Fruit fly (Drosophila melanogaster) whole organism, embryonic: ENCODE data around the gene CG2147.

Experiments used
- BtbVII ChIP-seq: fragments of 200-800 bp; sonication (Bioruptor generic); optimal IDR thresholded peaks from 3 replicates; lab custom pipeline; 2017; ENCODE audit warnings: missing biosample characterization, mild to moderate bottlenecking, missing genetic modification characterization
- CG14014 ChIP-seq: fragments of 200-800 bp; sonication (Bioruptor generic); IDR thresholded peaks from 2 replicates; pipeline ENCODE4 v1.3.6; 2022; ENCODE audit warnings: missing biosample characterization, missing genetic modification characterization
- CG15011 ChIP-seq: fragments of 200-800 bp; sonication (Bioruptor generic); optimal IDR thresholded peaks from 3 replicates; lab custom pipeline; 2018; ENCODE audit warnings: missing biosample characterization, mild to moderate bottlenecking, missing genetic modification characterization
- CG3847 ChIP-seq: fragments of 200-800 bp; sonication (Bioruptor generic); IDR thresholded peaks from 2 replicates; pipeline ENCODE4 v1.3.6; 2022; ENCODE audit warnings: missing biosample characterization, missing genetic modification characterization
- CG5180 ChIP-seq: fragments of 200-800 bp; sonication (Bioruptor generic); optimal IDR thresholded peaks from 3 replicates; lab custom pipeline; 2017; ENCODE audit warnings: missing biosample characterization, missing genetic modification characterization, mild to moderate bottlenecking, moderate library complexity, missing genetic modification reagents
- Dp ChIP-seq: fragments of 200-800 bp; sonication (Bioruptor generic); optimal IDR thresholded peaks from 2 replicates; lab custom pipeline; 2018; ENCODE audit warnings: missing biosample characterization, mild to moderate bottlenecking, missing genetic modification characterization, moderate library complexity
- Gug ChIP-seq: fragments of 200-800 bp; sonication (Bioruptor generic); IDR thresholded peaks from 4 replicates; pipeline ENCODE4 v1.3.6; 2022; ENCODE audit warnings: missing biosample characterization, missing genetic modification characterization
- Hsf ChIP-seq: fragments of 200-800 bp; sonication (Bioruptor generic); optimal IDR thresholded peaks from 3 replicates; lab custom pipeline; 2016; ENCODE audit warnings: missing biosample characterization, missing genetic modification characterization
- lov ChIP-seq, 2 experiments: fragments of 200-800 bp in 1 of 2; fragments of >200 bp in 1 of 2; sonication (Bioruptor generic) in 1 of 2; IDR thresholded peaks in 1 of 2; optimal IDR thresholded peaks in 1 of 2; 2 replicates in 1 of 2; 3 replicates in 1 of 2; pipeline versions ENCODE4 v1.3.6 to Lab custom; 2017 to 2022; ENCODE audit warnings: missing biosample characterization in 1 of 2, missing genetic modification characterization in 1 of 2

DNA sequence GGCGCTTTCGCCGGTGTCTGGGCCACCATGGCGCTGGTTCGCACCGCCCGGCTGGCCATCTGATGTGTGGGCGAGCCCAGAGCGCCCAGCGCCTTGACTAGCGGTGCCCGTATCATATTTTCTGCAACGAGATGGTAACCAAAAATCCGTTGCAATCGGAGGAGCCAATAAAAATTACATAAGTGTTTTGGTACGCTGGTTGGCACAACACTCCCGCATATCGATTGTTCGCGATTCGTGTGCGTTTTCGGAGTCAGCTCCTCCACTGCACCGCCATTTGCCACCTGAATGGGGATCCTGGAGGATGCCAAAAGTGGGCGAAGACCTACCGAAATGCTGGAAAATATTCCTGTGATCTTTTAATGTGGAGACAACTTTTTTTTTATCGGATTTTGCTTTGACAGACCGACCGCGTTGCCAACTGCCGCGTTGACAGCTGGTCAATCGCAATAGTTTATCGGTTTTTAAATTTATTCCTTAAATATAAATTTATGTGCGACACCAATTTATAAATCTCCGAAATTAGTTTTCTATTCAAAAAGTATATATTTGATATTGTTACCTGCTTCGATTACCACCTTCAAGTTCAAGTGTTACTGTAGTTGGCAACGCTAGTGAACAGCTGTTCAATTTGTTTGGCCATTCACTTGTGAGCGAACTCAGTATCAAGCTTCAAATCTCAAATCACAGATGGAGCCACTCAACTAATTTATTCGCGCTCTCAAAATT is 10.9 kb downstream of the CG2147 start, which contains the start of gene ND-75:
- TF ChIP-seq lov (optimal IDR thresholded peaks at IDR 0.05; lab: Kevin White, UChicago) (no peak), lov (GFP tag; IDR thresholded peaks at IDR 0.05; lab: Robert Waterston, UW) (no peak), CG5180 (GFP tag; lab: Kevin White, UChicago) (no peak), BtbVII (no peak), Hsf (GFP tag; lab: Kevin White, UChicago) (no peak), Dp (GFP tag; lab: Kevin White, UChicago) (peak; percentile 64), CG15011 (GFP tag; lab: Kevin White, UChicago) (no peak), CG14014 (GFP tag; lab: Robert Waterston, UW) (no peak), CG3847 (GFP tag; lab: Robert Waterston, UW) (0 out of 2 replicates have a peak, but pooled peaks have one; percentile 12), Gug (no peak)
